Worm (Caenorhabditis elegans) whole organism, L3 larva: ENCODE data around the gene par-3.

Experiments
- R02D3.7 ChIP-seq: fragments of 150-350 bp; optimal IDR thresholded peaks from 2 replicates; lab custom pipeline; 2014; ENCODE audit warnings: missing biosample characterization, missing genetic modification characterization
- aly-2 ChIP-seq: fragments of 150-350 bp; optimal IDR thresholded peaks from 2 replicates; lab custom pipeline; 2014; ENCODE audit warnings: missing biosample characterization, missing genetic modification characterization
- ama-1 ChIP-seq: fragments of 150-350 bp; optimal IDR thresholded peaks from 2 replicates; lab custom pipeline; 2018
- ceh-16 ChIP-seq: sonication (generic microtip); optimal IDR thresholded peaks from 2 replicates; lab custom pipeline; 2017; ENCODE audit warnings: missing biosample characterization, missing genetic modification characterization
- ceh-82 ChIP-seq: fragments of 150-350 bp; optimal IDR thresholded peaks from 2 replicates; lab custom pipeline; 2014; ENCODE audit warnings: missing biosample characterization, missing genetic modification characterization
- ceh-9 ChIP-seq: sonication (generic microtip); optimal IDR thresholded peaks from 2 replicates; lab custom pipeline; 2018; ENCODE audit warnings: missing biosample characterization, missing genetic modification characterization
- daf-12 ChIP-seq: fragments of 150-350 bp; optimal IDR thresholded peaks from 2 replicates; lab custom pipeline; 2014; ENCODE audit warnings: missing biosample characterization, missing genetic modification reagents, missing genetic modification characterization
- egl-27 ChIP-seq: sonication (generic microtip); optimal IDR thresholded peaks from 4 replicates; lab custom pipeline; 2017; ENCODE audit warnings: missing biosample characterization, missing genetic modification reagents, missing genetic modification characterization
- egl-5 ChIP-seq: fragments of 150-350 bp; optimal IDR thresholded peaks from 2 replicates; lab custom pipeline; 2017; ENCODE audit warnings: missing biosample characterization, missing genetic modification reagents, missing genetic modification characterization, inconsistent platforms
- elt-1 ChIP-seq: fragments of 150-350 bp; optimal IDR thresholded peaks from 2 replicates; lab custom pipeline; 2014; ENCODE audit warnings: missing biosample characterization, missing genetic modification characterization
- elt-2 ChIP-seq: sonication (generic microtip); optimal IDR thresholded peaks from 2 replicates; lab custom pipeline; 2016; ENCODE audit warnings: missing genetic modification reagents, mild to moderate bottlenecking, missing genetic modification characterization, missing compliant biosample characterization
- fkh-10 ChIP-seq: sonication (generic microtip); optimal IDR thresholded peaks from 2 replicates; lab custom pipeline; 2017; ENCODE audit warnings: missing biosample characterization, missing genetic modification reagents, missing genetic modification characterization
- fos-1 ChIP-seq: fragments of 150-350 bp; optimal IDR thresholded peaks from 2 replicates; lab custom pipeline; 2014; ENCODE audit warnings: missing biosample characterization, missing genetic modification characterization
- hmg-11 ChIP-seq: sonication (generic microtip); optimal IDR thresholded peaks from 2 replicates; lab custom pipeline; 2016; ENCODE audit warnings: missing genetic modification characterization, missing compliant biosample characterization
- jun-1 ChIP-seq: fragments of 150-350 bp; optimal IDR thresholded peaks from 2 replicates; lab custom pipeline; 2014; ENCODE audit warnings: missing biosample characterization, missing genetic modification reagents, missing genetic modification characterization
- lin-15B ChIP-seq: fragments of 150-350 bp; optimal IDR thresholded peaks from 2 replicates; lab custom pipeline; 2014; ENCODE audit warnings: missing biosample characterization, missing genetic modification characterization
- lin-39 ChIP-seq: fragments of 150-350 bp; optimal IDR thresholded peaks from 2 replicates; lab custom pipeline; 2018; ENCODE audit warnings: missing biosample characterization, missing genetic modification reagents, missing genetic modification characterization
- lsy-12 ChIP-seq: sonication (generic microtip); optimal IDR thresholded peaks from 2 replicates; lab custom pipeline; 2016; ENCODE audit warnings: mild to moderate bottlenecking, missing genetic modification characterization, missing compliant biosample characterization
- mdl-1 ChIP-seq: fragments of 150-350 bp; optimal IDR thresholded peaks from 2 replicates; lab custom pipeline; 2014; ENCODE audit warnings: missing biosample characterization, missing genetic modification characterization
- mml-1 ChIP-seq: fragments of 150-350 bp; sonication (generic microtip); optimal IDR thresholded peaks from 3 replicates; lab custom pipeline; 2014; ENCODE audit warnings: missing biosample characterization, missing genetic modification characterization
- nfya-1 ChIP-seq: sonication (generic microtip); optimal IDR thresholded peaks from 2 replicates; lab custom pipeline; 2017; ENCODE audit warnings: missing genetic modification characterization, mild to moderate bottlenecking, missing compliant biosample characterization, antibody characterized with exemption, moderate library complexity; ENCODE audit not compliant: insufficient read depth
- nhr-11 ChIP-seq: fragments of 150-350 bp; optimal IDR thresholded peaks from 2 replicates; lab custom pipeline; 2014; ENCODE audit warnings: missing biosample characterization, missing genetic modification characterization
- nhr-12 ChIP-seq: fragments of 150-350 bp; optimal IDR thresholded peaks from 2 replicates; lab custom pipeline; 2014; ENCODE audit warnings: missing biosample characterization, missing genetic modification characterization
- nhr-23 ChIP-seq: fragments of 150-350 bp; optimal IDR thresholded peaks from 2 replicates; lab custom pipeline; 2014; ENCODE audit warnings: missing biosample characterization, missing genetic modification reagents, missing genetic modification characterization
- nhr-237 ChIP-seq: fragments of 150-350 bp; optimal IDR thresholded peaks from 2 replicates; lab custom pipeline; 2014; ENCODE audit warnings: missing biosample characterization, missing genetic modification characterization
- nhr-25 ChIP-seq: sonication (generic microtip); optimal IDR thresholded peaks from 2 replicates; lab custom pipeline; 2017; ENCODE audit warnings: missing biosample characterization, missing genetic modification characterization
- nhr-28 ChIP-seq: fragments of 150-350 bp; optimal IDR thresholded peaks from 2 replicates; lab custom pipeline; 2014; ENCODE audit warnings: missing biosample characterization, missing genetic modification characterization
- nhr-43 ChIP-seq: sonication (generic microtip); optimal IDR thresholded peaks from 2 replicates; lab custom pipeline; 2016; ENCODE audit warnings: mild to moderate bottlenecking, missing genetic modification characterization, missing compliant biosample characterization; ENCODE audit not compliant: poor library complexity, severe bottlenecking
- nhr-76 ChIP-seq: fragments of 150-350 bp; sonication (generic microtip); optimal IDR thresholded peaks from 5 replicates; lab custom pipeline; 2014; ENCODE audit warnings: missing biosample characterization, missing genetic modification characterization
- nhr-77 ChIP-seq: fragments of 150-350 bp; optimal IDR thresholded peaks from 2 replicates; lab custom pipeline; 2014; ENCODE audit warnings: missing biosample characterization, missing genetic modification characterization
- pha-4 ChIP-seq: fragments of 150-350 bp; optimal IDR thresholded peaks from 2 replicates; lab custom pipeline; 2014; ENCODE audit warnings: missing biosample characterization, missing genetic modification reagents, missing genetic modification characterization
- sea-2 ChIP-seq: fragments of 150-350 bp; sonication (generic microtip); optimal IDR thresholded peaks from 4 replicates; lab custom pipeline; 2014; ENCODE audit warnings: missing biosample characterization, missing genetic modification reagents, missing genetic modification characterization
- skn-1 ChIP-seq: fragments of 150-350 bp; optimal IDR thresholded peaks from 2 replicates; lab custom pipeline; 2014; ENCODE audit warnings: missing biosample characterization, missing genetic modification characterization
- snpc-4 ChIP-seq: fragments of 150-350 bp; optimal IDR thresholded peaks from 2 replicates; lab custom pipeline; 2014; ENCODE audit warnings: missing biosample characterization, missing genetic modification characterization
- tbx-2 ChIP-seq: sonication (generic microtip); optimal IDR thresholded peaks from 2 replicates; lab custom pipeline; 2016; ENCODE audit warnings: mild to moderate bottlenecking, missing genetic modification characterization, missing compliant biosample characterization
- unc-39 ChIP-seq: sonication (generic microtip); optimal IDR thresholded peaks from 4 replicates; lab custom pipeline; 2017; ENCODE audit warnings: missing biosample characterization, missing genetic modification characterization
- unc-62 ChIP-seq: fragments of 150-350 bp; sonication (generic microtip); optimal IDR thresholded peaks from 4 replicates; lab custom pipeline; 2014; ENCODE audit warnings: missing biosample characterization, missing genetic modification reagents, missing genetic modification characterization
- zag-1 ChIP-seq: fragments of 150-350 bp; optimal IDR thresholded peaks from 2 replicates; lab custom pipeline; 2014; ENCODE audit warnings: missing biosample characterization, missing genetic modification characterization
- ztf-4 ChIP-seq: fragments of 150-350 bp; optimal IDR thresholded peaks from 2 replicates; lab custom pipeline; 2014; ENCODE audit warnings: missing biosample characterization, missing genetic modification characterization

The par-3 gene

DNA sequence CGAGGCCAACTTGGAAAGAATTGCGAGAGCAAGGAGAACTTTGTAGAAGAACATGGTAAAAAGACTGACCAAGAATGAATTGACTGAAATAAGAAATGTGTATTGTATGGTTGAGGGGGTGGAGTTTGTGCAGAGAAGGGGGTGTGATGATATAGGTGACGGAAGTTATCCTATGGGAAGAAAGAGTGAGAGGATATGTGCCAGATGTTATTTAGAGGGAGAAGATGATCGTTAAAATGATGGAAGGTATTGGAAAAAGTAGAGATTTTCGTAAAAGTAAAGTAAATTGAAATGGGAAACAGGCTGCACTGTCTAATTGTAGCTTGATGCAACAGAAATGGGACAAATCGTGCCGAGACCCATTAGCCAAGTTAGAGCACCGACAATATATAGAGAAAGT is 7.1 kb upstream of the par-3 start, which contains the start of gene sdz-21:
Gene sdz-21, minus strand, starts transcription at position 101 of the 400 bp plus-strand sequence.
- TF ChIP-seq lin-15B (tag; lab: Kevin White, UChicago) (no peak), mml-1 (tag; lab: Kevin White, UChicago) (no peak), ceh-9 (tag; lab: Kevin White, UChicago) (no peak), fos-1 (tag; lab: Kevin White, UChicago) (no peak), nhr-28 (no peak)

- no peak for TF ChIP-seq elt-1 (tag; lab: Kevin White, UChicago)
- no peak for TF ChIP-seq mdl-1
- TF ChIP-seq tbx-2 (tag; lab: Kevin White, UChicago), result no peak
- TF ChIP-seq ceh-82 (tag; lab: Kevin White, UChicago), result no peak
- peak; percentile 3 for TF ChIP-seq nhr-43
- no peak for TF ChIP-seq ztf-4 (tag; lab: Kevin White, UChicago)
- TF ChIP-seq fkh-10 (GFP tag; lab: Kevin White, UChicago), result no peak
- TF ChIP-seq ama-1 (lab: Kevin White, UChicago), result no peak
- peak; percentile 87 for TF ChIP-seq nhr-25
- peak; percentile 46 for TF ChIP-seq nhr-23
- no peak for TF ChIP-seq hmg-11 (tag; lab: Kevin White, UChicago)
- no peak for TF ChIP-seq pha-4
- no peak for TF ChIP-seq nhr-12 (tag; lab: Kevin White, UChicago)
- no peak for TF ChIP-seq lsy-12 (tag; lab: Kevin White, UChicago)
- TF ChIP-seq lin-39, result no peak
- no peak for TF ChIP-seq sea-2 (GFP tag; lab: Kevin White, UChicago)
- no peak for TF ChIP-seq egl-27
- TF ChIP-seq nhr-77, result no peak
- no peak for TF ChIP-seq unc-62 (GFP tag; lab: Kevin White, UChicago)
- TF ChIP-seq nhr-11 (tag; lab: Kevin White, UChicago), result no peak
- no peak for TF ChIP-seq nhr-28
Measured at ce11 chrIII:5660976-5661375, 3.1 kb upstream of the par-3 start, which contains the start of gene F54E7.6. F54E7.6 (minus strand) TSS chrIII:5661085.

- no peak for TF ChIP-seq jun-1 (tag; lab: Kevin White, UChicago)
- TF ChIP-seq egl-5 (tag; lab: Kevin White, UChicago), result no peak
- no peak for TF ChIP-seq nhr-23
- no peak for TF ChIP-seq mml-1 (tag; lab: Kevin White, UChicago)
- no peak for TF ChIP-seq nhr-28
- TF ChIP-seq nhr-25, result no peak
- no peak for TF ChIP-seq elt-1 (tag; lab: Kevin White, UChicago)
- TF ChIP-seq ceh-9 (tag; lab: Kevin White, UChicago), result no peak
- TF ChIP-seq skn-1 (tag; lab: Kevin White, UChicago), result no peak
- no peak for TF ChIP-seq fkh-10 (GFP tag; lab: Kevin White, UChicago)
- no peak for TF ChIP-seq ceh-82 (tag; lab: Kevin White, UChicago)
- TF ChIP-seq daf-12, result no peak
- TF ChIP-seq zag-1 (tag; lab: Kevin White, UChicago), result no peak
- no peak for TF ChIP-seq tbx-2 (tag; lab: Kevin White, UChicago)
- no peak for TF ChIP-seq nhr-76 (tag; lab: Kevin White, UChicago)
- TF ChIP-seq unc-39 (tag; lab: Kevin White, UChicago), result no peak
- TF ChIP-seq, all 47 proteins: peak for 0
Measured at ce11 chrIII:5663521-5663920, 512 bp upstream of the par-3 start.

- peak; percentile 58 for TF ChIP-seq nhr-25
- TF ChIP-seq pha-4, result peak; percentile 86
- TF ChIP-seq ceh-16 (tag; lab: Kevin White, UChicago), result no peak
Measured at ce11 chrIII:5665278-5665677, 1.2 kb downstream of the par-3 start.

ce11 chrIII:5665710-5666109 is 1.7 kb downstream of the par-3 start:
- TF ChIP-seq aly-2 (no peak), nhr-237 (tag; lab: Kevin White, UChicago) (no peak), daf-12 (no peak), nhr-28 (no peak), elt-2 (no peak), nfya-1 (no peak), ama-1 (lab: Kevin White, UChicago) (no peak), snpc-4 (no peak), nhr-11 (tag; lab: Kevin White, UChicago) (no peak), R02D3.7 (tag; lab: Kevin White, UChicago) (no peak), skn-1 (tag; lab: Kevin White, UChicago) (no peak), fkh-10 (GFP tag; lab: Kevin White, UChicago) (no peak), nhr-23 (no peak)
